Worm (Caenorhabditis elegans): Measurements from ENCODE around the gene Y39A1A.27.

Y39A1A.27 gene

ce11 chrIII:10656069-10656468 lies 17.3 kb downstream of the Y39A1A.27 start:
- TF ChIP-seq unc-62 (GFP tag; optimal IDR thresholded peaks at IDR 0.05), result no peak

DNA sequence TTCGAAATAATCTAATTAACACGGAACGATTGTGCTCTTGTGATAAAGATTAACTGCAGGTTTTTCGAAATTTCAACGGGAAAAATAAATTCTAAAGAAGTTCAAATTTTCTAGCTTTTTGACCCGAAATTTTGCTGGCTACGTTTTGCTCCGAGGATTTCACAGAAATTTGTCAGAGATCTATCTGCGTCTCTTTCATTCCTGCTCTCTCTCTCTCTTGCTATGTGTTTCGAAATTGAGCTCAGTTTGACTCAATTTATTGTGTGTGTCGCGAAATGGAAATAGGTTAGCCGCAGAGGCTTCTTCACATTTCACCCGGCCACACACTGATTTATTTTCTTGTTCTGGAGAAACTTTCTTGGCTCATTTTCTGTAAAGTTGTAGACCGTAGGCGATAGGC lies 18.9 kb downstream of the Y39A1A.27 start:
- no peak for TF ChIP-seq unc-62 (GFP tag; optimal IDR thresholded peaks at IDR 0.05)

DNA sequence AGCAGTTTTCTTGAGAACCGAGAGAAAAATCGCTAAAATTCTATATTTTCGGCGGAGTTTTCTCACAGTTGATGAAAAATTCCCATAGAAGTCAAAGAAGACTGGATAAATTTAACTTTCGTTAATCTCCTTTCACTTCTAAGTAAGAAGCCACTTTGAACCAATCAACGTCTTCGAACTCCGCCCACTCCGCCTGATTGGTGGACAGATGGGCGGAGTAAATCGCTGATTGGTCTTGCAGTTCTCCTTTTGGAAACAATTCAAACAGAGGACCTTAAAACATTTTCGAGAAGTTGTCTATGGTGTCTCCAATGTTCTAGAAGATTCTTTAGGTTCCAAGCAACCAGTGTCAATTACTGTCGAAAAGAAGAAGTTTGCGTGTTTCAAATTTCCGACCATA lies 19.6 kb downstream of the Y39A1A.27 start:
- TF ChIP-seq unc-62 (GFP tag; optimal IDR thresholded peaks at IDR 0.05), result no peak

- TF ChIP-seq unc-62 (GFP tag; optimal IDR thresholded peaks at IDR 0.05), result no peak
Measured at ce11 chrIII:10661292-10661691, 22.5 kb downstream of the Y39A1A.27 start.

ce11 chrIII:10666640-10667039 lies 27.9 kb downstream of the Y39A1A.27 start:
- no peak for TF ChIP-seq unc-62 (GFP tag; optimal IDR thresholded peaks at IDR 0.05)

ce11 chrIII:10671894-10672293 lies 33.1 kb downstream of the Y39A1A.27 start:
- TF ChIP-seq unc-62 (GFP tag; optimal IDR thresholded peaks at IDR 0.05), result no peak

ce11 chrIII:10678971-10679370 lies 40.2 kb downstream of the Y39A1A.27 start, which contains the start of gene Y39A1A.16:
Gene Y39A1A.16, plus strand, starts transcription at chrIII:10679271.
- TF ChIP-seq unc-62 (GFP tag; optimal IDR thresholded peaks at IDR 0.05), result no peak

- no peak for TF ChIP-seq unc-62 (GFP tag; optimal IDR thresholded peaks at IDR 0.05)
Measured at ce11 chrIII:10689057-10689456, 50.3 kb downstream of the Y39A1A.27 start, which contains the start of gene Y39A1A.31. Gene Y39A1A.31, minus strand, starts transcription at chrIII:10689157.
